Worm (Caenorhabditis elegans) whole organism, L2 larva: ENCODE data around the gene ssq-4.

Experiments used
- C34F6.9 ChIP-seq: fragments of 150-350 bp; optimal IDR thresholded peaks from 2 replicates; lab custom pipeline; 2014; ENCODE audit warnings: missing biosample characterization, missing genetic modification characterization
- F13H6.1 ChIP-seq: sonication (generic microtip); optimal IDR thresholded peaks from 2 replicates; lab custom pipeline; 2016; ENCODE audit warnings: missing genetic modification characterization, missing compliant biosample characterization
- R02D3.7 ChIP-seq: fragments of 150-350 bp; optimal IDR thresholded peaks from 2 replicates; lab custom pipeline; 2014; ENCODE audit warnings: missing biosample characterization, missing genetic modification characterization
- Y55F3AM.14 ChIP-seq: fragments of 200-800 bp; sonication (Bioruptor generic); optimal IDR thresholded peaks from 2 replicates; lab custom pipeline; 2018; ENCODE audit warnings: mild to moderate bottlenecking, missing genetic modification characterization, missing compliant biosample characterization
- alr-1 ChIP-seq: fragments of 150-350 bp; optimal IDR thresholded peaks from 2 replicates; lab custom pipeline; 2014; ENCODE audit warnings: missing biosample characterization, missing genetic modification characterization
- aly-2 ChIP-seq: fragments of 150-350 bp; optimal IDR thresholded peaks from 2 replicates; lab custom pipeline; 2014; ENCODE audit warnings: missing biosample characterization, missing genetic modification characterization
- ama-1 ChIP-seq: fragments of 150-350 bp; optimal IDR thresholded peaks from 2 replicates; lab custom pipeline; 2018; ENCODE audit warnings: inconsistent platforms
- blmp-1 ChIP-seq: sonication (generic microtip); optimal IDR thresholded peaks from 2 replicates; lab custom pipeline; 2017; ENCODE audit warnings: missing genetic modification characterization, mild to moderate bottlenecking, missing compliant biosample characterization, antibody characterized with exemption, moderate library complexity; ENCODE audit not compliant: insufficient read depth
- ceh-16 ChIP-seq: fragments of 150-350 bp; optimal IDR thresholded peaks from 2 replicates; lab custom pipeline; 2014; ENCODE audit warnings: missing biosample characterization, missing genetic modification characterization
- crh-2 ChIP-seq: sonication (generic microtip); optimal IDR thresholded peaks from 2 replicates; lab custom pipeline; 2017; ENCODE audit warnings: missing biosample characterization, missing genetic modification characterization
- dmd-4 ChIP-seq: sonication (generic microtip); optimal IDR thresholded peaks from 2 replicates; lab custom pipeline; 2017; ENCODE audit warnings: missing biosample characterization, missing genetic modification characterization
- elt-1 ChIP-seq: fragments of 150-350 bp; optimal IDR thresholded peaks from 2 replicates; lab custom pipeline; 2014; ENCODE audit warnings: missing biosample characterization, missing genetic modification characterization
- elt-3 ChIP-seq: sonication (generic microtip); optimal IDR thresholded peaks from 2 replicates; lab custom pipeline; 2017; ENCODE audit warnings: missing biosample characterization, missing genetic modification characterization
- fos-1 ChIP-seq: fragments of 150-350 bp; optimal IDR thresholded peaks from 2 replicates; lab custom pipeline; 2014; ENCODE audit warnings: missing biosample characterization, missing genetic modification characterization
- gmeb-1 ChIP-seq: fragments of 150-350 bp; optimal IDR thresholded peaks from 2 replicates; lab custom pipeline; 2014; ENCODE audit warnings: missing biosample characterization, missing genetic modification characterization
- lin-13 ChIP-seq: fragments of 150-350 bp; optimal IDR thresholded peaks from 2 replicates; lab custom pipeline; 2014; ENCODE audit warnings: missing biosample characterization, missing genetic modification reagents, missing genetic modification characterization
- lsy-2 ChIP-seq, 2 experiments: fragments of 150-350 bp in 1 of 2; sonication (generic microtip) in 1 of 2; optimal IDR thresholded peaks; 2 replicates each; lab custom pipeline; 2014 to 2017; ENCODE audit warnings: missing biosample characterization in 2 of 2, missing genetic modification characterization in 2 of 2
- mab-5 ChIP-seq: fragments of 150-350 bp; optimal IDR thresholded peaks from 2 replicates; lab custom pipeline; 2014; ENCODE audit warnings: missing biosample characterization, missing genetic modification characterization
- mbf-1 ChIP-seq: sonication (generic microtip); optimal IDR thresholded peaks from 2 replicates; lab custom pipeline; 2017; ENCODE audit warnings: missing biosample characterization, missing genetic modification characterization
- nhr-10 ChIP-seq: sonication (generic microtip); optimal IDR thresholded peaks from 2 replicates; lab custom pipeline; 2017; ENCODE audit warnings: missing biosample characterization, missing genetic modification characterization
- nhr-11 ChIP-seq: fragments of 150-350 bp; optimal IDR thresholded peaks from 2 replicates; lab custom pipeline; 2014; ENCODE audit warnings: missing biosample characterization, missing genetic modification characterization
- nhr-12 ChIP-seq: fragments of 150-350 bp; optimal IDR thresholded peaks from 2 replicates; lab custom pipeline; 2014; ENCODE audit warnings: missing biosample characterization, missing genetic modification characterization
- nhr-129 ChIP-seq: fragments of 150-350 bp; optimal IDR thresholded peaks from 2 replicates; lab custom pipeline; 2014; ENCODE audit warnings: missing biosample characterization, missing genetic modification characterization
- nhr-21 ChIP-seq: fragments of 150-350 bp; optimal IDR thresholded peaks from 2 replicates; lab custom pipeline; 2014; ENCODE audit warnings: missing biosample characterization, missing genetic modification characterization
- nhr-237 ChIP-seq: fragments of 150-350 bp; optimal IDR thresholded peaks from 2 replicates; lab custom pipeline; 2014; ENCODE audit warnings: missing biosample characterization, missing genetic modification characterization
- nhr-25 ChIP-seq: fragments of 150-350 bp; sonication (generic microtip); optimal IDR thresholded peaks from 3 replicates; lab custom pipeline; 2014; ENCODE audit warnings: missing biosample characterization, missing genetic modification characterization
- nhr-6 ChIP-seq: fragments of 150-350 bp; optimal IDR thresholded peaks from 2 replicates; lab custom pipeline; 2014; ENCODE audit warnings: missing biosample characterization, missing genetic modification characterization
- nhr-77 ChIP-seq: fragments of 150-350 bp; optimal IDR thresholded peaks from 2 replicates; lab custom pipeline; 2014; ENCODE audit warnings: missing biosample characterization, missing genetic modification characterization
- sem-4 ChIP-seq: fragments of 150-350 bp; optimal IDR thresholded peaks from 2 replicates; lab custom pipeline; 2014; ENCODE audit warnings: missing biosample characterization, missing genetic modification reagents, missing genetic modification characterization
- skn-1 ChIP-seq: sonication (generic microtip); optimal IDR thresholded peaks from 2 replicates; lab custom pipeline; 2017; ENCODE audit warnings: missing biosample characterization, missing genetic modification characterization
- sma-3 ChIP-seq: sonication (generic microtip); optimal IDR thresholded peaks from 2 replicates; lab custom pipeline; 2016; ENCODE audit warnings: missing genetic modification reagents, missing genetic modification characterization, missing compliant biosample characterization
- snpc-4 ChIP-seq: fragments of 150-350 bp; optimal IDR thresholded peaks from 2 replicates; lab custom pipeline; 2014; ENCODE audit warnings: missing biosample characterization, missing genetic modification characterization
- unc-39 ChIP-seq: fragments of 150-350 bp; optimal IDR thresholded peaks from 2 replicates; lab custom pipeline; 2014; ENCODE audit warnings: missing biosample characterization, missing genetic modification characterization
- unc-62 ChIP-seq: fragments of 150-350 bp; optimal IDR thresholded peaks from 2 replicates; lab custom pipeline; 2014; ENCODE audit warnings: missing biosample characterization, missing genetic modification reagents, missing genetic modification characterization
- zag-1 ChIP-seq: fragments of 150-350 bp; optimal IDR thresholded peaks from 2 replicates; lab custom pipeline; 2014; ENCODE audit warnings: missing biosample characterization, missing genetic modification characterization
- ztf-1 ChIP-seq: fragments of 200-800 bp; sonication (Bioruptor generic); conservative IDR thresholded peaks from 2 replicates; pipeline ENCODE4 v1.3.6; 2022; ENCODE audit warnings: missing genetic modification characterization, missing compliant biosample characterization
- ztf-4 ChIP-seq: fragments of 150-350 bp; optimal IDR thresholded peaks from 2 replicates; lab custom pipeline; 2014; ENCODE audit warnings: missing biosample characterization, missing genetic modification characterization

The ssq-4 gene

DNA sequence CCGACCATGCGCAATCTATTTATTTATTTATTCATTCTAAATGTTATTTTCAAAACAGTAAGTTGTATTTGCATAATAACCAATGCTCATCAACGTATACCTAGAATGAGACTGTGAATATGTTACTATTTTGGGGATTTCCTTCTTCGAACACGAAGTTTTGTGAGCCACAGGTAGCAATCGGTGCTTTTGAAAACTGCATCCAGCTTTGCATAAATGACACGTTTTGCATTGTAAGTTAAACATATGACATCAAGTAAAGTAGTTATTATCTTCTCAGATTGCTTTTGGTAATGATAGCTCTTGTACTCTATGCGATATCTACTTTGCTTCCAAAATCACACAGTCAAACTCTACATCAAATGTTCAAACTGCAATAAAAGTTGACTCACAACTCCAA, 33.8 kb upstream of the ssq-4 start, which contains the start of gene E03H12.4:
Gene E03H12.4, plus strand, starts transcription at position 120 of the 400 bp plus-strand sequence.
- TF ChIP-seq sem-4 (tag; lab: Kevin White, UChicago) (no peak), nhr-6 (tag; lab: Kevin White, UChicago) (no peak), nhr-129 (tag; lab: Kevin White, UChicago) (no peak), dmd-4 (tag; lab: Kevin White, UChicago) (no peak), mbf-1 (tag; lab: Kevin White, UChicago) (no peak), alr-1 (no peak), gmeb-1 (tag; lab: Kevin White, UChicago) (no peak), nhr-77 (tag; lab: Kevin White, UChicago) (no peak), R02D3.7 (tag; lab: Kevin White, UChicago) (no peak), lsy-2 (tag; optimal IDR thresholded peaks at IDR 0.05; lab: Kevin White, UChicago) (no peak), nhr-11 (tag; lab: Kevin White, UChicago) (no peak), fos-1 (tag; lab: Kevin White, UChicago) (no peak), unc-39 (no peak), elt-3 (tag; lab: Kevin White, UChicago) (no peak), ceh-16 (tag; lab: Kevin White, UChicago) (no peak), elt-1 (tag; lab: Kevin White, UChicago) (no peak), unc-62 (GFP tag; lab: Kevin White, UChicago) (no peak), zag-1 (tag; lab: Kevin White, UChicago) (no peak), nhr-21 (tag; lab: Kevin White, UChicago) (no peak)

DNA sequence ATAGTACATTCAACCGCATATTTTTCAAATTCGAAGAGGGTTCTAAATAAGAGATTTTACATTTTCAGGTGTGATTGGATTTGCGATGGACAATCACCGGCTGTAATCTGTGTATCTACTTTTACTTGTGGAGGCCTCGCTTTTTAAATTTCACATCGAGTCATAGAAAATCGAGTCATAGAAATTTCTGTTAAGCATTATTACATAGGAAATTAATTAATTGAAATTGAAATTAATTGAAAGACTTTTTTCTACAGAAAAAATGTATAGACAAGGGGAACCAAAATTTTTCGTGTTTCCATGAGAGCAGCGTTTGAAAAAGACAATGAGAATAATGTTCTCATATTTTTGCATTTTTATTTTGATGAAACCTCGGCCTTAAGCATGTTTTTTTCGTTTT, 32.5 kb upstream of the ssq-4 start, which contains the start of gene clec-176:
Gene clec-176, plus strand, starts transcription at position 301 of the 400 bp plus-strand sequence.
- no peak for TF ChIP-seq nhr-12 (tag; lab: Kevin White, UChicago)
- TF ChIP-seq nhr-10 = no peak
- no peak for TF ChIP-seq elt-3 (tag; lab: Kevin White, UChicago)
- no peak for TF ChIP-seq zag-1 (tag; lab: Kevin White, UChicago)
- TF ChIP-seq nhr-21 (tag; lab: Kevin White, UChicago) = no peak
- TF ChIP-seq, all 48 proteins: peak for 0

DNA sequence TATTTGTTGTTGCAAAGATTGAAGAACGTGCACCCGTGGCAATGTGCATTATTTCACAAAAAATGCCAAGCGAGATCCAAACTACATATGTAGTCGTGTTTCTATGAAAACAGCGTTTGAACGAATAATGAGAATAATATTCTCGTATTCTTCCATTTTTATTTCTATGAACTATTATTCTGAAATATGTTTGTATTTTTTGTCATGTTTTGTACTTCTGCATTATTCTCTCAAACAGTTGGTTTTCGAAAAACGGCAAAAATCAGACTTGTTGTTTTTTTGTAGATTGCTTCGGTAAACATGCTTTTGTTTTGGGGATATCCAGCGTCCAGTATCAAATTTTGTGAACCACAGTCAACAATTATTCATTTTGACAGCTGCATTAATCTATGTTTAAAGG, 30.0 kb upstream of the ssq-4 start, which contains the start of gene clec-177:
Gene clec-177, plus strand, starts transcription at position 301 of the 400 bp plus-strand sequence.
- TF ChIP-seq nhr-6 (tag; lab: Kevin White, UChicago) = no peak
- TF ChIP-seq lin-13 = no peak
- no peak for TF ChIP-seq sem-4 (tag; lab: Kevin White, UChicago)
- TF ChIP-seq ztf-1 (GFP tag; lab: Robert Waterston, UW) = no peak
- no peak for TF ChIP-seq ama-1 (lab: Kevin White, UChicago)
- TF ChIP-seq nhr-25 = no peak
- no peak for TF ChIP-seq ceh-16 (tag; lab: Kevin White, UChicago)
- TF ChIP-seq Y55F3AM.14 (GFP tag; lab: Kevin White, UChicago) = no peak
- no peak for TF ChIP-seq crh-2 (tag; lab: Kevin White, UChicago)
- TF ChIP-seq ztf-4 = no peak
- TF ChIP-seq elt-3 (tag; lab: Kevin White, UChicago) = no peak

DNA sequence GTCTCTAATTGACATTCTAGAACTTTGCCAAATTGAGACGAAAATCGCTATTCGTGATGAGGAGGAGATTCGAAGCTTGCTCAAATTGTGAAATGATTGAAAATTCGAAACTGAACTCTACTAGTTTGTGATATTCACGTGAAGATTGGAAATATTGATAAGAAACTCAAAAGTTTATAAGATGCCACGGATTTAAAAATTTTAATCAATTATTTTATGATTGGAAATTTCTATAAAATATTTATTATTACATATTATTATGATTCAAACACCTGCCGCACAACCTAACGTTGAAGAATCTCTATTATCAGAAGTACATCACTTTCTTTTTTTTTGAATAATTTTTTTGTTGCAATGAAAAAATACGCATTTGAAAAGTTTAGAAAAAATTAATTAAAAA, 27.7 kb upstream of the ssq-4 start, which contains the start of gene E03H12.7:
Gene E03H12.7, minus strand, starts transcription at position 101 of the 400 bp plus-strand sequence.
- no peak for TF ChIP-seq unc-62 (GFP tag; lab: Kevin White, UChicago)
- TF ChIP-seq sma-3 = no peak
- TF ChIP-seq aly-2 = no peak
- TF ChIP-seq snpc-4 (tag; lab: Kevin White, UChicago) = no peak
- TF ChIP-seq nhr-129 (tag; lab: Kevin White, UChicago) = no peak
- TF ChIP-seq fos-1 (tag; lab: Kevin White, UChicago) = no peak
- TF ChIP-seq ceh-16 (tag; lab: Kevin White, UChicago) = no peak
- TF ChIP-seq blmp-1 (tag; lab: Kevin White, UChicago) = no peak
- no peak for TF ChIP-seq nhr-12 (tag; lab: Kevin White, UChicago)
- TF ChIP-seq ztf-1 (GFP tag; lab: Robert Waterston, UW) = no peak
- no peak for TF ChIP-seq nhr-6 (tag; lab: Kevin White, UChicago)
- TF ChIP-seq nhr-10 = no peak
- TF ChIP-seq mab-5 (tag; lab: Kevin White, UChicago) = no peak
- no peak for TF ChIP-seq F13H6.1 (tag; lab: Kevin White, UChicago)
- no peak for TF ChIP-seq C34F6.9
- TF ChIP-seq ztf-4 = no peak
- no peak for TF ChIP-seq alr-1
- no peak for TF ChIP-seq nhr-237
- TF ChIP-seq sem-4 (tag; lab: Kevin White, UChicago) = no peak
- no peak for TF ChIP-seq skn-1 (tag; lab: Kevin White, UChicago)
